Fruit fly (Drosophila melanogaster) whole organism, prepupa: ENCODE data around the gene CG3902.

Experiments used
- Blimp-1 ChIP-seq: fragments of 200-800 bp; sonication (Bioruptor generic); optimal IDR thresholded peaks from 3 replicates; lab custom pipeline; 2017; ENCODE audit warnings: missing biosample characterization, missing genetic modification characterization, mild to moderate bottlenecking, moderate library complexity, missing genetic modification reagents
- CG10631 ChIP-seq: fragments of 200-800 bp; sonication (Bioruptor generic); optimal IDR thresholded peaks from 2 replicates; lab custom pipeline; 2016; ENCODE audit warnings: missing biosample characterization, missing genetic modification characterization
- CG10669 ChIP-seq: fragments of 200-800 bp; sonication (Bioruptor generic); optimal IDR thresholded peaks from 3 replicates; lab custom pipeline; 2018; ENCODE audit warnings: missing biosample characterization, mild to moderate bottlenecking, missing genetic modification characterization, moderate library complexity
- CG11762 ChIP-seq: fragments of 200-800 bp; sonication (Bioruptor generic); optimal IDR thresholded peaks from 3 replicates; lab custom pipeline; 2016; ENCODE audit warnings: missing biosample characterization, missing genetic modification characterization; ENCODE audit not compliant: insufficient read depth
- CG15336 ChIP-seq: fragments of 200-800 bp; sonication (Bioruptor generic); IDR thresholded peaks from 2 replicates; pipeline ENCODE4 v1.3.6; 2022; ENCODE audit warnings: missing biosample characterization, missing genetic modification characterization
- CG1621 ChIP-seq: fragments of 200-800 bp; sonication (Bioruptor generic); optimal IDR thresholded peaks from 3 replicates; lab custom pipeline; 2018; ENCODE audit warnings: missing biosample characterization, mild to moderate bottlenecking, missing genetic modification characterization
- CG16779 ChIP-seq: fragments of 200-800 bp; sonication (Bioruptor generic); optimal IDR thresholded peaks from 3 replicates; lab custom pipeline; 2017; ENCODE audit warnings: missing biosample characterization, mild to moderate bottlenecking, missing genetic modification characterization
- CG31627 ChIP-seq: fragments of 200-800 bp; sonication (Bioruptor generic); optimal IDR thresholded peaks from 3 replicates; lab custom pipeline; 2016; ENCODE audit warnings: missing biosample characterization, missing genetic modification characterization
- CG32006 ChIP-seq: fragments of 200-800 bp; sonication (Bioruptor generic); optimal IDR thresholded peaks from 3 replicates; lab custom pipeline; 2017; ENCODE audit warnings: missing biosample characterization, mild to moderate bottlenecking, missing genetic modification characterization
- CG34406 ChIP-seq: fragments of 200-800 bp; sonication (Bioruptor generic); optimal IDR thresholded peaks from 3 replicates; lab custom pipeline; 2016; ENCODE audit warnings: missing biosample characterization, missing genetic modification characterization
- CG3919 ChIP-seq: fragments of 200-800 bp; sonication (Bioruptor generic); optimal IDR thresholded peaks from 3 replicates; lab custom pipeline; 2016; ENCODE audit warnings: missing biosample characterization, missing genetic modification characterization
- CG6163 ChIP-seq: fragments of 200-800 bp; sonication (Bioruptor generic); IDR thresholded peaks from 3 replicates; pipeline ENCODE4 v1.3.6; 2022; ENCODE audit warnings: missing biosample characterization, missing genetic modification characterization
- CG6276 ChIP-seq: fragments of 200-800 bp; sonication (Bioruptor generic); optimal IDR thresholded peaks from 2 replicates; lab custom pipeline; 2017; ENCODE audit warnings: missing biosample characterization, mild to moderate bottlenecking, missing genetic modification characterization
- CG6792 ChIP-seq: fragments of 200-800 bp; sonication (Bioruptor generic); optimal IDR thresholded peaks from 3 replicates; lab custom pipeline; 2016; ENCODE audit warnings: missing biosample characterization, missing genetic modification characterization
- CG6808 ChIP-seq: fragments of 200-800 bp; sonication (Bioruptor generic); optimal IDR thresholded peaks from 3 replicates; lab custom pipeline; 2017; ENCODE audit warnings: missing biosample characterization, missing genetic modification characterization, mild to moderate bottlenecking, moderate library complexity, missing genetic modification reagents
- CG7368 ChIP-seq: fragments of 200-800 bp; sonication (Bioruptor generic); optimal IDR thresholded peaks from 3 replicates; lab custom pipeline; 2016; ENCODE audit warnings: missing biosample characterization, missing genetic modification characterization
- CG8319 ChIP-seq: fragments of 200-800 bp; sonication (Bioruptor generic); optimal IDR thresholded peaks from 3 replicates; lab custom pipeline; 2016; ENCODE audit warnings: missing biosample characterization, missing genetic modification characterization
- CG8632 ChIP-seq: fragments of 200-800 bp; sonication (Bioruptor generic); optimal IDR thresholded peaks from 3 replicates; lab custom pipeline; 2016; ENCODE audit warnings: missing biosample characterization, missing genetic modification characterization
- Eip75B ChIP-seq: fragments of 200-800 bp; sonication (Bioruptor generic); optimal IDR thresholded peaks from 3 replicates; lab custom pipeline; 2016; ENCODE audit warnings: missing biosample characterization, missing genetic modification characterization
- Eip78C ChIP-seq: fragments of 200-800 bp; sonication (Bioruptor generic); peaks from one replicate; lab custom pipeline; 2016; ENCODE audit warnings: missing biosample characterization, missing genetic modification characterization
- Eip93F ChIP-seq: fragments of 200-800 bp; sonication (Bioruptor generic); optimal IDR thresholded peaks from 2 replicates; lab custom pipeline; 2016; ENCODE audit warnings: missing biosample characterization, mild to moderate bottlenecking, missing genetic modification characterization
- Ets21C ChIP-seq: fragments of 200-800 bp; sonication (Bioruptor generic); optimal IDR thresholded peaks from 3 replicates; lab custom pipeline; 2016; ENCODE audit warnings: missing biosample characterization, missing genetic modification characterization
- Ets96B ChIP-seq: fragments of 200-800 bp; optimal IDR thresholded peaks from 2 replicates; lab custom pipeline; 2019; ENCODE audit warnings: missing biosample characterization, mild to moderate bottlenecking, missing genetic modification characterization, moderate library complexity
- Hr4 ChIP-seq: fragments of 200-800 bp; sonication (Bioruptor generic); optimal IDR thresholded peaks from 3 replicates; lab custom pipeline; 2016; ENCODE audit warnings: missing biosample characterization, missing genetic modification characterization
- Lpt ChIP-seq: fragments of 200-800 bp; sonication (Bioruptor generic); optimal IDR thresholded peaks from 3 replicates; lab custom pipeline; 2016; ENCODE audit warnings: missing biosample characterization, missing genetic modification characterization
- Met ChIP-seq: fragments of 200-800 bp; sonication (Bioruptor generic); optimal IDR thresholded peaks from 3 replicates; lab custom pipeline; 2016; ENCODE audit warnings: missing biosample characterization, missing genetic modification characterization
- OdsH ChIP-seq: fragments of 200-800 bp; sonication (Bioruptor generic); optimal IDR thresholded peaks from 3 replicates; lab custom pipeline; 2016; ENCODE audit warnings: missing biosample characterization, missing genetic modification characterization
- Smox ChIP-seq: fragments of 200-800 bp; sonication (Bioruptor generic); optimal IDR thresholded peaks from 3 replicates; lab custom pipeline; 2016; ENCODE audit warnings: missing biosample characterization, missing genetic modification characterization
- achi ChIP-seq: fragments of 200-800 bp; sonication (Bioruptor generic); optimal IDR thresholded peaks from 3 replicates; lab custom pipeline; 2016; ENCODE audit warnings: missing biosample characterization, missing genetic modification characterization
- cyc ChIP-seq: fragments of 200-800 bp; sonication (Bioruptor generic); optimal IDR thresholded peaks from 3 replicates; lab custom pipeline; 2016; ENCODE audit warnings: missing biosample characterization, missing genetic modification characterization
- dsx ChIP-seq: fragments of 200-800 bp; optimal IDR thresholded peaks from 3 replicates; lab custom pipeline; 2019; ENCODE audit warnings: missing biosample characterization, mild to moderate bottlenecking, missing genetic modification characterization, moderate library complexity; ENCODE audit not compliant: poor library complexity, severe bottlenecking
- eg ChIP-seq: fragments of 200-800 bp; sonication (Bioruptor generic); IDR thresholded peaks from 3 replicates; pipeline ENCODE4 v1.3.6; 2022; ENCODE audit warnings: missing biosample characterization, missing genetic modification characterization
- fd59A ChIP-seq: fragments of 200-800 bp; sonication (Bioruptor generic); optimal IDR thresholded peaks from 2 replicates; lab custom pipeline; 2017; ENCODE audit warnings: missing biosample characterization, mild to moderate bottlenecking, missing genetic modification characterization, missing genetic modification reagents
- fd85E ChIP-seq: fragments of 200-800 bp; sonication (Bioruptor generic); optimal IDR thresholded peaks from 3 replicates; lab custom pipeline; 2016; ENCODE audit warnings: missing biosample characterization, missing genetic modification characterization
- fkh ChIP-seq: fragments of 200-800 bp; sonication (Bioruptor generic); optimal IDR thresholded peaks from 3 replicates; lab custom pipeline; 2017; ENCODE audit warnings: missing biosample characterization, mild to moderate bottlenecking, missing genetic modification characterization, moderate library complexity
- lz ChIP-seq: fragments of 200-800 bp; sonication (Bioruptor generic); optimal IDR thresholded peaks from 3 replicates; lab custom pipeline; 2016; ENCODE audit warnings: missing biosample characterization, missing genetic modification characterization
- net ChIP-seq: fragments of 200-800 bp; sonication (Bioruptor generic); optimal IDR thresholded peaks from 3 replicates; lab custom pipeline; 2016; ENCODE audit warnings: missing biosample characterization, missing genetic modification characterization
- pdm3 ChIP-seq: fragments of 200-800 bp; sonication (Bioruptor generic); optimal IDR thresholded peaks from 3 replicates; lab custom pipeline; 2016; ENCODE audit warnings: missing biosample characterization, missing genetic modification characterization
- salr ChIP-seq, 2 experiments: fragments of 200-800 bp; sonication (Bioruptor generic); optimal IDR thresholded peaks; 3 replicates each; lab custom pipeline; 2016 to 2018; ENCODE audit warnings: missing biosample characterization in 2 of 2, missing genetic modification characterization in 2 of 2, mild to moderate bottlenecking in 1 of 2
- spab ChIP-seq: fragments of 200-800 bp; sonication (Bioruptor generic); optimal IDR thresholded peaks from 2 replicates; lab custom pipeline; 2017; ENCODE audit warnings: missing biosample characterization, mild to moderate bottlenecking, missing genetic modification characterization, missing genetic modification reagents
- svp ChIP-seq: fragments of 200-800 bp; sonication (Bioruptor generic); peaks from one replicate; lab custom pipeline; 2016; ENCODE audit warnings: missing biosample characterization, missing genetic modification characterization
- topi ChIP-seq: fragments of 200-800 bp; sonication (Bioruptor generic); optimal IDR thresholded peaks from 3 replicates; lab custom pipeline; 2016; ENCODE audit warnings: missing biosample characterization, missing genetic modification characterization
- vri ChIP-seq: fragments of 200-800 bp; sonication (Bioruptor generic); optimal IDR thresholded peaks from 3 replicates; lab custom pipeline; 2016; ENCODE audit warnings: missing biosample characterization, mild to moderate bottlenecking, missing genetic modification characterization

CG3902 gene

dm6 chr3L:18889222-18889866 is 8.7 kb downstream of the CG3902 start (continued):
- TF ChIP-seq Lpt (GFP tag; lab: Kevin White, UChicago): peak; percentile 16
- no peak for TF ChIP-seq CG34406 (GFP tag; lab: Kevin White, UChicago)
- peak; percentile 14 for TF ChIP-seq topi (GFP tag; lab: Kevin White, UChicago)
- no peak for TF ChIP-seq Eip93F (GFP tag; lab: Kevin White, UChicago)
- TF ChIP-seq svp: peak; percentile 94
- peak; percentile 25 for TF ChIP-seq OdsH (GFP tag; lab: Kevin White, UChicago)
- no peak for TF ChIP-seq Hr4 (GFP tag; lab: Kevin White, UChicago)
- TF ChIP-seq CG7368 (GFP tag; lab: Kevin White, UChicago): no peak
- peak; percentile 23 for TF ChIP-seq CG10669 (GFP tag; lab: Kevin White, UChicago)
- TF ChIP-seq dsx (GFP tag; lab: Kevin White, UChicago): no peak
- TF ChIP-seq Smox (GFP tag; lab: Kevin White, UChicago): peak; percentile 5
- TF ChIP-seq pdm3 (GFP tag; lab: Kevin White, UChicago): peak; percentile 19
- no peak for TF ChIP-seq fkh (GFP tag; lab: Kevin White, UChicago)
- TF ChIP-seq fd59A (GFP tag; lab: Kevin White, UChicago): no peak
- no peak for TF ChIP-seq CG11762
- no peak for TF ChIP-seq salr (GFP tag; optimal IDR thresholded peaks at IDR 0.05; lab: Kevin White, UChicago)
- peak; percentile 71 for TF ChIP-seq CG6808 (GFP tag; lab: Kevin White, UChicago)
- TF ChIP-seq achi (GFP tag; lab: Kevin White, UChicago): no peak

- TF ChIP-seq CG1621 (tag; lab: Kevin White, UChicago) (no peak), dsx (GFP tag; lab: Kevin White, UChicago) (no peak), spab (GFP tag; lab: Kevin White, UChicago) (no peak)
Observed at dm6 chr3L:18881613-18882012, 16.5 kb downstream of the CG3902 start.

dm6 chr3L:18872440-18872839 is 25.7 kb downstream of the CG3902 start, which contains the start of the genes Rad9 and Uggt:
Gene Rad9 (minus strand): TSS chr3L:18872553.
Gene Uggt (plus strand): TSS chr3L:18872747.
- no peak for TF ChIP-seq CG10669 (GFP tag; lab: Kevin White, UChicago)
- no peak for TF ChIP-seq CG15336 (GFP tag; lab: Robert Waterston, UW)
- TF ChIP-seq CG10631 (GFP tag; lab: Kevin White, UChicago): peak; percentile 20
- peak; percentile 82 for TF ChIP-seq fkh (GFP tag; lab: Kevin White, UChicago)

dm6 chr3L:18870027-18870426 is 28.1 kb downstream of the CG3902 start, which contains the start of gene Blos3:
Gene Blos3 (plus strand): TSS chr3L:18870224.
- TF ChIP-seq Blimp-1 (GFP tag; lab: Kevin White, UChicago) (no peak), OdsH (GFP tag; lab: Kevin White, UChicago) (no peak), cyc (peak; percentile 63), Ets96B (tag; lab: Kevin White, UChicago) (peak; percentile 20), lz (GFP tag; lab: Kevin White, UChicago) (peak; percentile 69), eg (GFP tag; lab: Robert Waterston, UW) (no peak; the same call in 2 of the 3 replicates), CG8319 (GFP tag; lab: Kevin White, UChicago) (peak; percentile 11), CG3919 (no peak), CG31627 (GFP tag; lab: Kevin White, UChicago) (peak; percentile 77), CG7368 (GFP tag; lab: Kevin White, UChicago) (no peak), spab (GFP tag; lab: Kevin White, UChicago) (no peak), net (GFP tag; lab: Kevin White, UChicago) (no peak), CG6808 (GFP tag; lab: Kevin White, UChicago) (no peak), Smox (GFP tag; lab: Kevin White, UChicago) (no peak), CG6163 (no peak; the same call in 2 of the 3 replicates), CG6792 (peak; percentile 50), vri (no peak), Eip78C (GFP tag; lab: Kevin White, UChicago) (peak; percentile 91), CG32006 (no peak), Eip93F (GFP tag; lab: Kevin White, UChicago) (peak; percentile 16), fd85E (GFP tag; lab: Kevin White, UChicago) (peak; percentile 2), Met (GFP tag; lab: Kevin White, UChicago) (no peak), CG1621 (tag; lab: Kevin White, UChicago) (peak; percentile 43), achi (GFP tag; lab: Kevin White, UChicago) (no peak), Ets21C (no peak), CG16779 (no peak), CG8632 (GFP tag; lab: Kevin White, UChicago) (no peak), CG10669 (GFP tag; lab: Kevin White, UChicago) (no peak), CG6276 (no peak), CG11762 (no peak), Eip75B (GFP tag; lab: Kevin White, UChicago) (no peak)
